Worm (Caenorhabditis elegans) whole organism, L2 larva: ENCODE measurements around the gene strm-1.
A peak's percentile ranks its signal among the peaks of the same experiment; 100 is the strongest.

Experiments
- C34F6.9 ChIP-seq: fragments of 150-350 bp; optimal IDR thresholded peaks from 2 replicates; lab custom pipeline; 2014; ENCODE audit warnings: missing biosample characterization, missing genetic modification characterization
- F13H6.1 ChIP-seq: sonication (generic microtip); optimal IDR thresholded peaks from 2 replicates; lab custom pipeline; 2016; ENCODE audit warnings: missing genetic modification characterization, missing compliant biosample characterization
- R02D3.7 ChIP-seq: fragments of 150-350 bp; optimal IDR thresholded peaks from 2 replicates; lab custom pipeline; 2014; ENCODE audit warnings: missing biosample characterization, missing genetic modification characterization
- Y55F3AM.14 ChIP-seq: fragments of 200-800 bp; sonication (Bioruptor generic); optimal IDR thresholded peaks from 2 replicates; lab custom pipeline; 2018; ENCODE audit warnings: mild to moderate bottlenecking, missing genetic modification characterization, missing compliant biosample characterization
- ZK546.5 ChIP-seq: sonication (generic microtip); optimal IDR thresholded peaks from 2 replicates; lab custom pipeline; 2017; ENCODE audit warnings: missing biosample characterization, missing genetic modification characterization
- alr-1 ChIP-seq: fragments of 150-350 bp; optimal IDR thresholded peaks from 2 replicates; lab custom pipeline; 2014; ENCODE audit warnings: missing biosample characterization, missing genetic modification characterization
- aly-2 ChIP-seq: fragments of 150-350 bp; optimal IDR thresholded peaks from 2 replicates; lab custom pipeline; 2014; ENCODE audit warnings: missing biosample characterization, missing genetic modification characterization
- ama-1 ChIP-seq: fragments of 150-350 bp; optimal IDR thresholded peaks from 2 replicates; lab custom pipeline; 2018; ENCODE audit warnings: inconsistent platforms
- blmp-1 ChIP-seq: sonication (generic microtip); optimal IDR thresholded peaks from 2 replicates; lab custom pipeline; 2017; ENCODE audit warnings: missing genetic modification characterization, mild to moderate bottlenecking, missing compliant biosample characterization, antibody characterized with exemption, moderate library complexity; ENCODE audit not compliant: insufficient read depth
- ceh-16 ChIP-seq: fragments of 150-350 bp; optimal IDR thresholded peaks from 2 replicates; lab custom pipeline; 2014; ENCODE audit warnings: missing biosample characterization, missing genetic modification characterization
- ceh-82 ChIP-seq: fragments of 150-350 bp; optimal IDR thresholded peaks from 2 replicates; lab custom pipeline; 2014; ENCODE audit warnings: missing biosample characterization, missing genetic modification characterization
- crh-2 ChIP-seq: sonication (generic microtip); optimal IDR thresholded peaks from 2 replicates; lab custom pipeline; 2017; ENCODE audit warnings: missing biosample characterization, missing genetic modification characterization
- dmd-4 ChIP-seq: sonication (generic microtip); optimal IDR thresholded peaks from 2 replicates; lab custom pipeline; 2017; ENCODE audit warnings: missing biosample characterization, missing genetic modification characterization
- elt-1 ChIP-seq: fragments of 150-350 bp; optimal IDR thresholded peaks from 2 replicates; lab custom pipeline; 2014; ENCODE audit warnings: missing biosample characterization, missing genetic modification characterization
- elt-3 ChIP-seq: sonication (generic microtip); optimal IDR thresholded peaks from 2 replicates; lab custom pipeline; 2017; ENCODE audit warnings: missing biosample characterization, missing genetic modification characterization
- fos-1 ChIP-seq: fragments of 150-350 bp; optimal IDR thresholded peaks from 2 replicates; lab custom pipeline; 2014; ENCODE audit warnings: missing biosample characterization, missing genetic modification characterization
- gmeb-1 ChIP-seq: fragments of 150-350 bp; optimal IDR thresholded peaks from 2 replicates; lab custom pipeline; 2014; ENCODE audit warnings: missing biosample characterization, missing genetic modification characterization
- lin-11 ChIP-seq: fragments of 150-350 bp; sonication (generic microtip); optimal IDR thresholded peaks from 2 replicates; lab custom pipeline; 2014; ENCODE audit warnings: missing biosample characterization, missing genetic modification characterization, inconsistent platforms, mixed read lengths
- lin-13 ChIP-seq: fragments of 150-350 bp; optimal IDR thresholded peaks from 2 replicates; lab custom pipeline; 2014; ENCODE audit warnings: missing biosample characterization, missing genetic modification reagents, missing genetic modification characterization
- lin-39 ChIP-seq: fragments of 150-350 bp; optimal IDR thresholded peaks from 2 replicates; lab custom pipeline; 2014; ENCODE audit warnings: missing biosample characterization, missing genetic modification reagents, missing genetic modification characterization
- lsy-2 ChIP-seq, 2 experiments: fragments of 150-350 bp in 1 of 2; sonication (generic microtip) in 1 of 2; optimal IDR thresholded peaks; 2 replicates each; lab custom pipeline; 2014 to 2017; ENCODE audit warnings: missing biosample characterization in 2 of 2, missing genetic modification characterization in 2 of 2
- mab-5 ChIP-seq: fragments of 150-350 bp; optimal IDR thresholded peaks from 2 replicates; lab custom pipeline; 2014; ENCODE audit warnings: missing biosample characterization, missing genetic modification characterization
- mbf-1 ChIP-seq: sonication (generic microtip); optimal IDR thresholded peaks from 2 replicates; lab custom pipeline; 2017; ENCODE audit warnings: missing biosample characterization, missing genetic modification characterization
- nhr-10 ChIP-seq: sonication (generic microtip); optimal IDR thresholded peaks from 2 replicates; lab custom pipeline; 2017; ENCODE audit warnings: missing biosample characterization, missing genetic modification characterization
- nhr-129 ChIP-seq: fragments of 150-350 bp; optimal IDR thresholded peaks from 2 replicates; lab custom pipeline; 2014; ENCODE audit warnings: missing biosample characterization, missing genetic modification characterization
- nhr-21 ChIP-seq: fragments of 150-350 bp; optimal IDR thresholded peaks from 2 replicates; lab custom pipeline; 2014; ENCODE audit warnings: missing biosample characterization, missing genetic modification characterization
- nhr-23 ChIP-seq: fragments of 150-350 bp; optimal IDR thresholded peaks from 2 replicates; lab custom pipeline; 2014; ENCODE audit warnings: missing biosample characterization, missing genetic modification reagents, missing genetic modification characterization
- nhr-25 ChIP-seq: fragments of 150-350 bp; sonication (generic microtip); optimal IDR thresholded peaks from 3 replicates; lab custom pipeline; 2014; ENCODE audit warnings: missing biosample characterization, missing genetic modification characterization
- nhr-6 ChIP-seq: fragments of 150-350 bp; optimal IDR thresholded peaks from 2 replicates; lab custom pipeline; 2014; ENCODE audit warnings: missing biosample characterization, missing genetic modification characterization
- nhr-77 ChIP-seq: fragments of 150-350 bp; optimal IDR thresholded peaks from 2 replicates; lab custom pipeline; 2014; ENCODE audit warnings: missing biosample characterization, missing genetic modification characterization
- peb-1 ChIP-seq: fragments of 150-350 bp; optimal IDR thresholded peaks from 2 replicates; lab custom pipeline; 2014; ENCODE audit warnings: missing biosample characterization, missing genetic modification characterization
- sem-4 ChIP-seq: fragments of 150-350 bp; optimal IDR thresholded peaks from 2 replicates; lab custom pipeline; 2014; ENCODE audit warnings: missing biosample characterization, missing genetic modification reagents, missing genetic modification characterization
- skn-1 ChIP-seq: sonication (generic microtip); optimal IDR thresholded peaks from 2 replicates; lab custom pipeline; 2017; ENCODE audit warnings: missing biosample characterization, missing genetic modification characterization
- sma-3 ChIP-seq: sonication (generic microtip); optimal IDR thresholded peaks from 2 replicates; lab custom pipeline; 2016; ENCODE audit warnings: missing genetic modification reagents, missing genetic modification characterization, missing compliant biosample characterization
- sma-9 ChIP-seq, 2 experiments: fragments of 150-350 bp in 1 of 2; sonication (generic microtip) in 1 of 2; optimal IDR thresholded peaks; 2 replicates each; lab custom pipeline; 2014 to 2016; ENCODE audit warnings: missing genetic modification characterization in 2 of 2, mild to moderate bottlenecking in 1 of 2, missing biosample characterization in 1 of 2, missing compliant biosample characterization in 1 of 2, missing genetic modification reagents in 1 of 2, moderate library complexity in 1 of 2
- snpc-4 ChIP-seq: fragments of 150-350 bp; optimal IDR thresholded peaks from 2 replicates; lab custom pipeline; 2014; ENCODE audit warnings: missing biosample characterization, missing genetic modification characterization
- unc-39 ChIP-seq: fragments of 150-350 bp; optimal IDR thresholded peaks from 2 replicates; lab custom pipeline; 2014; ENCODE audit warnings: missing biosample characterization, missing genetic modification characterization
- unc-55 ChIP-seq: fragments of 150-350 bp; sonication (generic microtip); optimal IDR thresholded peaks from 3 replicates; lab custom pipeline; 2014; ENCODE audit warnings: missing biosample characterization, missing genetic modification reagents, missing genetic modification characterization
- unc-62 ChIP-seq: fragments of 150-350 bp; optimal IDR thresholded peaks from 2 replicates; lab custom pipeline; 2014; ENCODE audit warnings: missing biosample characterization, missing genetic modification reagents, missing genetic modification characterization
- zag-1 ChIP-seq: fragments of 150-350 bp; optimal IDR thresholded peaks from 2 replicates; lab custom pipeline; 2014; ENCODE audit warnings: missing biosample characterization, missing genetic modification characterization
- ztf-11 ChIP-seq: sonication (generic microtip); optimal IDR thresholded peaks from 2 replicates; lab custom pipeline; 2017; ENCODE audit warnings: missing biosample characterization, missing genetic modification characterization
- ztf-4 ChIP-seq: fragments of 150-350 bp; optimal IDR thresholded peaks from 2 replicates; lab custom pipeline; 2014; ENCODE audit warnings: missing biosample characterization, missing genetic modification characterization

strm-1 gene

DNA sequence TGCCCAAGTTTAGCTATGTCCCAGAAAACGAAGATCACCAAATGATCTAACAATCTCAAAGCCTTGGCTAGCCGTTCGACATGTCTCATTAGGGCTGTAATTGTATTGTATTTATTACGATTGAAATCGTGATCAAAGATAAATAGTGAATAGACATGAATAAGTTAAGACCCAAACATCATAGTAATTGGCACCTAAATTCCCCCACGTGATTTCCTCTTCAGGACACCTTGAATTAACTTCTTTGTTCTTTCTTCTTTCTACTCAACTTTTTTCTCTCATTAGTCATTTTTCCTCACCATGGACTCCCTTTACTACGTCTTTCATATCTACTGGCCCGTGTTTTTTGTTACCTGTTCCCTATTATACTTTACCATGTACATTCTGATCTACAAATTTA, 39.2 kb upstream of the strm-1 start, which contains the start of gene srd-69:
Gene srd-69 (plus strand): TSS at position 301 of the 400 bp plus-strand sequence.
- no peak for TF ChIP-seq ama-1
- TF ChIP-seq nhr-21: no peak

DNA sequence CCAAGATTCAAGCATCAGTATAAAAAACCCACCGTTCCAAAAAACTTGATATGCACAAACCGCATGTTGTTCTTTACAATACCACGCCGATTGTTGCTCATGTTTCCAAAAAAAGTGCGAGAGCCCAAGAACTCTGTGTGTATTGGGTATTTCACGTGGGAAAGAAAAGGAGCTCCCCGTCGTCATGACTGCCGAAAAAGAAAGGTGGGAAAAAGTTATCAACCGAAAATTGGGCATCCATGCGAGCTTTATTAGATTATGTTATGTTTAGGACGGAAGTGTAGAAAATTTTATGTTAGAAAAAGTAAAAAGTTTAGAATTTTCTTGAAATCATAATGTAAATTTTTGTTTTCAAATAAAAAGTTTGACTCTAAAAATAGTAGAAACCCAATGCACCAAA, 33.4 kb upstream of the strm-1 start, which contains the start of gene H04J21.4:
Gene H04J21.4 (minus strand): TSS at position 101 of the 400 bp plus-strand sequence.
- TF ChIP-seq blmp-1: no peak
- no peak for TF ChIP-seq nhr-23 (tag; lab: Kevin White, UChicago)
- TF ChIP-seq peb-1: no peak
- TF ChIP-seq mab-5 (tag; lab: Kevin White, UChicago): no peak
- TF ChIP-seq elt-1 (tag; lab: Kevin White, UChicago): no peak
- no peak for TF ChIP-seq lin-13 (GFP tag; lab: Kevin White, UChicago)
- no peak for TF ChIP-seq snpc-4 (tag; lab: Kevin White, UChicago)
- TF ChIP-seq ztf-11 (tag; lab: Kevin White, UChicago): no peak
- no peak for TF ChIP-seq alr-1
- no peak for TF ChIP-seq C34F6.9 (tag; lab: Kevin White, UChicago)
- TF ChIP-seq gmeb-1 (tag; lab: Kevin White, UChicago): no peak
- no peak for TF ChIP-seq ceh-16 (tag; lab: Kevin White, UChicago)
- no peak for TF ChIP-seq F13H6.1 (tag; lab: Kevin White, UChicago)
- TF ChIP-seq Y55F3AM.14: no peak
- no peak for TF ChIP-seq ceh-82 (tag; lab: Kevin White, UChicago)
- no peak for TF ChIP-seq nhr-77 (tag; lab: Kevin White, UChicago)
- TF ChIP-seq nhr-10 (tag; lab: Kevin White, UChicago): no peak
- TF ChIP-seq lsy-2 (tag; optimal IDR thresholded peaks at IDR 0.05; lab: Kevin White, UChicago): no peak
- TF ChIP-seq nhr-129 (tag; lab: Kevin White, UChicago): no peak
- TF ChIP-seq mbf-1: no peak

DNA sequence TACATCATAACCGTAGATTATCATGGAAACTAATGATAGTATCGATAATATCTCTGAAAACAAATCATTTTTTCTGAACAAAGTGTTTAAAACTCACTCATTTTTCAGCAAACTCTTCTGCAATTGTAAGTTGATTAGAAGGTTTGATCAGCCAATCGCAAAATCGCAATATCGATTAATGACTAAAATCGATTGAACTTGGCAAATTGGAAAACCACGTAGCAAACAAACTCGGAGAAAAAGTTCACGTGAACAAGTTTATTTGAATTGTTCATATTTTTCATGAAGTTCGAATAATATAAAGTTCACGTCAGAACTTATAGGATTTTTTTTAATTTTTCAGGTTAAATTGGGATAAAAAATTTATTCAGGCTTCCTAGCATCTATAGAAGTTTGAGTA, 30.0 kb upstream of the strm-1 start, which contains the start of gene H04J21.1:
Gene H04J21.1 (minus strand): TSS at position 101 of the 400 bp plus-strand sequence.
- TF ChIP-seq mbf-1 (no peak), lin-39 (tag; lab: Kevin White, UChicago) (no peak), elt-1 (tag; lab: Kevin White, UChicago) (no peak), ceh-16 (tag; lab: Kevin White, UChicago) (no peak), unc-62 (GFP tag; lab: Kevin White, UChicago) (no peak), ZK546.5 (tag; lab: Kevin White, UChicago) (no peak), ama-1 (no peak), R02D3.7 (tag; lab: Kevin White, UChicago) (no peak)

DNA sequence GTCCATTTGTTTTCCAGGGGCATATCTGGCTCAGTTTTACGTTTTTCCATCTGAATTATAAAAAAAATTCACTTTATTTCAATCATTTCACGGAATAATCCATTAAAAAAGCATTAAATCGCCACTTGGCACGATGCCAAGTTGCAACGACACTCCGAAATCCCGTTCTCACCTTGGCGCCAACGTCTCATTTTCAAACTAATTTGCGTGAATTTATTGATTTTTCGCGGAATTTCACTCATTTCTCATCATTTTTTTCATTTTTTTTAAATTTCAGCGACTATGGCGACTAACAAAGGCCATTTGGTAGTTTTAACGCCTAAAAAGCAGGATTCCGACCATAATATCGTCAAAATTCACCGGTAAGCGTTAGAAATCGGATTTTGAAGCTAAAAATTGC, 26.0 kb upstream of the strm-1 start, which contains the start of gene H14E04.2:
Gene H14E04.2 (plus strand): TSS at position 276 of the 400 bp plus-strand sequence.
- TF ChIP-seq nhr-129 (tag; lab: Kevin White, UChicago) (peak; percentile 72), Y55F3AM.14 (no peak), lin-13 (GFP tag; lab: Kevin White, UChicago) (peak; percentile 82), F13H6.1 (tag; lab: Kevin White, UChicago) (peak; percentile 66), R02D3.7 (tag; lab: Kevin White, UChicago) (peak; percentile 25), ztf-11 (tag; lab: Kevin White, UChicago) (no peak), lin-11 (peak; percentile 55), aly-2 (tag; lab: Kevin White, UChicago) (no peak), mab-5 (tag; lab: Kevin White, UChicago) (peak; percentile 34), nhr-25 (tag; lab: Kevin White, UChicago) (peak; percentile 50), elt-3 (tag; lab: Kevin White, UChicago) (no peak), dmd-4 (tag; lab: Kevin White, UChicago) (no peak), lsy-2 (tag; optimal IDR thresholded peaks at IDR 0.05; lab: Kevin White, UChicago) (peak; percentile 80 to 87), ama-1 (peak; percentile 13), blmp-1 (peak; percentile 47), snpc-4 (tag; lab: Kevin White, UChicago) (peak; percentile 63), unc-55 (GFP tag; lab: Kevin White, UChicago) (peak; percentile 87), sem-4 (tag; lab: Kevin White, UChicago) (peak; percentile 74), fos-1 (tag; lab: Kevin White, UChicago) (peak; percentile 46), sma-9 (GFP tag; optimal IDR thresholded peaks at IDR 0.05; lab: Kevin White, UChicago) (no peak), sma-9 (tag; optimal IDR thresholded peaks at IDR 0.05; lab: Kevin White, UChicago) (no peak), sma-3 (GFP tag; lab: Kevin White, UChicago) (peak; percentile 84), peb-1 (no peak), skn-1 (tag; lab: Kevin White, UChicago) (no peak), nhr-6 (tag; lab: Kevin White, UChicago) (peak; percentile 56), nhr-21 (peak; percentile 82), nhr-10 (tag; lab: Kevin White, UChicago) (no peak), C34F6.9 (tag; lab: Kevin White, UChicago) (peak; percentile 86), ceh-16 (tag; lab: Kevin White, UChicago) (peak; percentile 74), ztf-4 (peak; percentile 17), gmeb-1 (tag; lab: Kevin White, UChicago) (peak; percentile 93), zag-1 (tag; lab: Kevin White, UChicago) (peak; percentile 5), unc-39 (tag; lab: Kevin White, UChicago) (no peak), crh-2 (tag; lab: Kevin White, UChicago) (peak; percentile 87)
